Fruit fly (Drosophila melanogaster) S2 (cell line): ENCODE measurements around the gene CG18598.

ENCODE experiments used
- CG8478 ChIP-seq: fragments of >200 bp; optimal IDR thresholded peaks from 2 replicates; lab custom pipeline; 2018
- CTCF ChIP-seq, 2 experiments: fragments of >200 bp; optimal IDR thresholded peaks; 2 replicates each; lab custom pipeline; 2018

dm6 chr3R:18294488-18294887 is 43.6 kb downstream of the CG18598 start:
- TF ChIP-seq CTCF (optimal IDR thresholded peaks at IDR 0.05; lab: Kevin White, UChicago), result no peak
- TF ChIP-seq CG8478, result no peak
